Worm (Caenorhabditis elegans) whole organism, early embryonic: ENCODE results near the gene damt-1.

ENCODE experiments used
- B0310.2 ChIP-seq: sonication (generic microtip); optimal IDR thresholded peaks from 2 replicates; lab custom pipeline; 2016; ENCODE audit warnings: mild to moderate bottlenecking, missing genetic modification characterization, missing compliant biosample characterization
- F13C5.2 ChIP-seq: sonication (generic microtip); optimal IDR thresholded peaks from 2 replicates; lab custom pipeline; 2017; ENCODE audit warnings: mild to moderate bottlenecking, missing genetic modification characterization, inconsistent platforms, missing compliant biosample characterization
- aly-1 ChIP-seq: sonication (generic microtip); optimal IDR thresholded peaks from 2 replicates; lab custom pipeline; 2016; ENCODE audit warnings: missing genetic modification characterization, missing compliant biosample characterization
- ama-1 ChIP-seq: fragments of 150-350 bp; optimal IDR thresholded peaks from 2 replicates; lab custom pipeline; 2014
- ceh-13 ChIP-seq: fragments of 200-800 bp; sonication (Bioruptor generic); optimal IDR thresholded peaks from 2 replicates; lab custom pipeline; 2018; ENCODE audit warnings: mild to moderate bottlenecking, missing genetic modification characterization, missing compliant biosample characterization
- ceh-36 ChIP-seq: sonication (generic microtip); optimal IDR thresholded peaks from 2 replicates; lab custom pipeline; 2016; ENCODE audit warnings: missing genetic modification characterization, inconsistent platforms, missing compliant biosample characterization
- ets-7 ChIP-seq: sonication (generic microtip); optimal IDR thresholded peaks from 2 replicates; lab custom pipeline; 2016; ENCODE audit warnings: missing genotype, missing genetic modification characterization, missing compliant biosample characterization
- flt-1 ChIP-seq: fragments of 200-800 bp; sonication (Bioruptor generic); IDR thresholded peaks from 2 replicates; pipeline ENCODE4 v1.3.6; 2022; ENCODE audit warnings: missing genetic modification characterization, missing compliant biosample characterization
- hmbx-1 ChIP-seq: sonication (generic microtip); optimal IDR thresholded peaks from 2 replicates; lab custom pipeline; 2016; ENCODE audit warnings: mild to moderate bottlenecking, missing genetic modification characterization, missing compliant biosample characterization
- hmg-4 ChIP-seq: fragments of 200-800 bp; sonication (Bioruptor generic); optimal IDR thresholded peaks from 2 replicates; lab custom pipeline; 2018; ENCODE audit warnings: mild to moderate bottlenecking, missing genetic modification characterization, missing compliant biosample characterization
- hnd-1 ChIP-seq: sonication (generic microtip); optimal IDR thresholded peaks from 2 replicates; lab custom pipeline; 2016; ENCODE audit warnings: missing genetic modification characterization, missing compliant biosample characterization
- pes-1 ChIP-seq: fragments of 200-800 bp; sonication (Bioruptor generic); IDR thresholded peaks from 2 replicates; pipeline ENCODE4 v1.3.6; 2022; ENCODE audit warnings: missing genetic modification reagents, missing genetic modification characterization, missing compliant biosample characterization
- scrt-1 ChIP-seq: fragments of 200-800 bp; sonication (Bioruptor generic); IDR thresholded peaks from 2 replicates; pipeline ENCODE4 v1.3.6; 2022; ENCODE audit warnings: missing genetic modification characterization, missing compliant biosample characterization
- sea-1 ChIP-seq: fragments of 200-800 bp; sonication (Bioruptor generic); conservative IDR thresholded peaks from 2 replicates; pipeline ENCODE4 v1.3.6; 2022; ENCODE audit warnings: missing genetic modification characterization, missing compliant biosample characterization
- tbx-11 ChIP-seq: fragments of 200-800 bp; sonication (Bioruptor generic); IDR thresholded peaks from 2 replicates; pipeline ENCODE4 v1.3.6; 2022; ENCODE audit warnings: missing genetic modification characterization, missing compliant biosample characterization
- tbx-37 ChIP-seq: fragments of 200-800 bp; sonication (Bioruptor generic); conservative IDR thresholded peaks from 2 replicates; pipeline ENCODE4 v1.3.6; 2022; ENCODE audit warnings: missing genetic modification reagents, missing genetic modification characterization, missing compliant biosample characterization
- tra-4 ChIP-seq: sonication (generic microtip); optimal IDR thresholded peaks from 2 replicates; lab custom pipeline; 2017; ENCODE audit warnings: missing genetic modification characterization, missing compliant biosample characterization

The damt-1 gene

ce11 chrII:5698254-5698653, 21.7 kb upstream of the damt-1 start:
- TF ChIP-seq hmg-4, result no peak
- TF ChIP-seq tbx-11, result no peak
- no peak for TF ChIP-seq pes-1 (GFP tag; lab: Robert Waterston, UW)
- TF ChIP-seq aly-1, result no peak
- no peak for TF ChIP-seq F13C5.2
- no peak for TF ChIP-seq tra-4 (tag; lab: Kevin White, UChicago)
- no peak for TF ChIP-seq ets-7 (tag; lab: Kevin White, UChicago)
- TF ChIP-seq flt-1 (GFP tag; lab: Robert Waterston, UW), result no peak
- no peak for TF ChIP-seq sea-1 (GFP tag; lab: Robert Waterston, UW)
- TF ChIP-seq B0310.2 (tag; lab: Kevin White, UChicago), result no peak
- TF ChIP-seq hmbx-1, result no peak
- TF ChIP-seq scrt-1, result no peak
- no peak for TF ChIP-seq ceh-36 (tag; lab: Kevin White, UChicago)
- no peak for TF ChIP-seq ama-1

DNA sequence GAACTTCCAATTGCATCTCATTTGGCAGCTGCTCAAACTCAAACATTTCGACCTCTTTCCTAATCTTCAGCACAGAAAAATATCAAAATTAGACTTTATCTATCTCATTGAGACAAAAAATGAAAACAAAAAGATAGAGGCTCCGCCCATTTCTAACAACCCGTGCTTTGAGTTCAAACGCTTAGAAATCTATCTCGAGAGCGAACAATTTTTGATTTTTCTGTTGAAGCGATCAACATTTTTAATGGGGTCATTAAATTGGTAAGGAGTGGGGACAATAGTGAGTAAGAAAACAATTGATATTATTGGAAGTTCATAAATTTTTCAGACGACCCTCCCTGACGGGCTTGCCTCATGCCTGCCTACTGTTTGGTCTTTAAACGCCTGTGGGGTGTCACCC, 21.1 kb upstream of the damt-1 start, which contains the start of the genes C25H3.10 and C25H3.1:
C25H3.10 (minus strand) TSS at position 101 of the 400 bp plus-strand sequence.
C25H3.1 (plus strand) TSS at position 203 of the 400 bp plus-strand sequence.
- TF ChIP-seq B0310.2 (tag; lab: Kevin White, UChicago) (no peak), hmbx-1 (no peak), hmg-4 (no peak), tbx-11 (no peak), sea-1 (GFP tag; lab: Robert Waterston, UW) (no peak), flt-1 (GFP tag; lab: Robert Waterston, UW) (no peak), tra-4 (tag; lab: Kevin White, UChicago) (no peak), hnd-1 (no peak)

- TF ChIP-seq ama-1 (peak; percentile 70), hnd-1 (no peak)
Measured at ce11 chrII:5701485-5701884, 18.5 kb upstream of the damt-1 start.

DNA sequence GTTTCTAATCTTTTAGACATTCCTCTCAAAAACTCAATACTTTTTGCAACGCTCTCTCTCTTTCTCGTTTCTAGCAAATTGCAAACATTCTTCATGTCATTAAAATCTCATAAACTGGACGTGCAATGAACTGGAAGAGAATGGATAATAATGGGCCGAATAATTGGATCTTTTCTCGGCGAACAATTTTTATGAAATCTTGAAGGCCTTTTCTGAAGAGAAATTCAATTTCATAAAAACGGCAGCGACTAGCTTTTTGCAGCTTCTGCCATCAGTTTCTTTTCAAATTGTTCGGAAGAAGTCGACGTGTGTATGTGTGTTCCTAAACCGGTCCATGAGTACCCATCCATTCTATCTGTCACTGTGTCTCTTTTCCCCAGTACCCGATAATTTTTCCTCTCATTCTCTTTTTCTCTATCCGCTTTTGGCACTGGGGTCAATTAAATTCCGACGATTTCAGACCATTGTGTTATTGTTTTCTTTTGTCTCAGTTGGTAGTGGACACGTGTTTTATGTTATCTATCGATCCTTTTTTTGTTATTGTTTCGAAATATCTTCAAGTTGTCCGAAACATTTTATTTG, 17.2 kb upstream of the damt-1 start:
- TF ChIP-seq hmg-4, result no peak
- no peak for TF ChIP-seq tbx-37 (GFP tag; lab: Robert Waterston, UW)
- no peak for TF ChIP-seq B0310.2 (tag; lab: Kevin White, UChicago)
- no peak for TF ChIP-seq pes-1 (GFP tag; lab: Robert Waterston, UW)
- no peak for TF ChIP-seq ets-7 (tag; lab: Kevin White, UChicago)
- no peak for TF ChIP-seq flt-1 (GFP tag; lab: Robert Waterston, UW)
- TF ChIP-seq tbx-11, result no peak
- TF ChIP-seq tra-4 (tag; lab: Kevin White, UChicago), result no peak
- no peak for TF ChIP-seq scrt-1
- TF ChIP-seq hnd-1, result no peak
- no peak for TF ChIP-seq ceh-36 (tag; lab: Kevin White, UChicago)

DNA sequence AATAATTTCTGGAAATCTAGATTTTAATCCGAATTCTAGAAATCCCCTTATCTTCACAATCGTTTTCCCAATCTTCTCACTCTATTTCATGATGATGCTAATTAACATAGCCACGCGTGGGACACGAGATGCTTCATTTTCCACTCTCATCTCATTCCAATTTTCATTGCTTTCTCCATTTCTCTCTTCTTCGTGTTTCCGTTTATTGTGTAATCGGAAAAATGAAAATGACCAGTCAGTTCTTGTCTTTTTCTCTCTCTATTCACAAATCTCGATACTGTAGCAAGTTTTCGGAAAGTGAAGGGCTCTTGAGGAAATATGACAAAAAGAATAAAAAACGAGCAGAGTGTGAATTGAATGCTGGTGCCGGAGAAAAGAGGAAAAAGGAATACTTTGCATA, 15.5 kb upstream of the damt-1 start:
- TF ChIP-seq ceh-13 (GFP tag; lab: Kevin White, UChicago) (no peak), F13C5.2 (no peak), scrt-1 (no peak), flt-1 (GFP tag; lab: Robert Waterston, UW) (no peak), tbx-11 (no peak), sea-1 (GFP tag; lab: Robert Waterston, UW) (no peak), hmg-4 (no peak), tra-4 (tag; lab: Kevin White, UChicago) (no peak), pes-1 (GFP tag; lab: Robert Waterston, UW) (no peak), tbx-37 (GFP tag; lab: Robert Waterston, UW) (no peak), hmbx-1 (no peak), ets-7 (tag; lab: Kevin White, UChicago) (no peak), hnd-1 (no peak)

ce11 chrII:5707532-5707931, 12.4 kb upstream of the damt-1 start, which contains the start of gene osta-2:
Gene osta-2 (plus strand): TSS chrII:5707691.
- TF ChIP-seq pes-1 (GFP tag; lab: Robert Waterston, UW), result no peak

DNA sequence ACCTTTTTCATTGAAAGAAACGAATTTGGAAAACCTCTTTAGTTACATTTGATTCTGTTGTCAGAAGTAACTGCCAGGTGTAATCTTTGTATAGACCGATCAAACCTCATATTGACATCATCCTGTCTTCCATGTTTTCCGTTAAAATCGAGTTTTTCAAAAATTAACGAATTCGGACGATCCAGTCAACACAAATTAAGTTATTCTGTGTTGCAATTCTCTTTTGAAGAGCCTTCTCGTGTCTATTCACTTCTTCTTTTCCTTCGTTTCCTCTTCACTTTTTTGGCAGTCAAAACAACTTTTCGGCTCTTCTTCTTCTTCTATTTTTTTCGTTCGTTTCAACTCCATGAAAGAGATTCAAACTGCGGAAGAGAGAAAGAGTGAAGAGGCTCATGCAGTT, 11.8 kb upstream of the damt-1 start:
- no peak for TF ChIP-seq B0310.2 (tag; lab: Kevin White, UChicago)
- TF ChIP-seq pes-1 (GFP tag; lab: Robert Waterston, UW), result no peak
- no peak for TF ChIP-seq ets-7 (tag; lab: Kevin White, UChicago)
- no peak for TF ChIP-seq aly-1

DNA sequence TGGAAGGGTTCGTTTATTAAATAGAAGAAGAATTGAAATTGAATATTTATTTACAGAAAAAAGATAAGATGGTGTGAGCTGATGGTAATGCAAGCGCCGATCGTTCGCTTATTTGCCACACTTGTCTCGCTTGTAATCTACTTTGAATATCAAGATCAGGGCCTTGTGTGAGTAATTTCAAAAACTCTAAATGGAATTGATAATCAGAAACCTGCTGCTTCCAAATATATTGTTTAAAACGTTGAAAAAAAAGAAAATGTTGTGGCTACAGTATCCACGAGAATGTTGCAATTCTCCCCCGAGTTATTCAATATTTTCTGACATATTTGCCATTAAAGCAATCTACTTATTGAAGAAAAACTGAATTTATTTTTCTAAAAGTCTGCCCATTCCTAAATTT, 9.1 kb upstream of the damt-1 start:
- TF ChIP-seq tra-4 (tag; lab: Kevin White, UChicago) (no peak), aly-1 (no peak), ets-7 (tag; lab: Kevin White, UChicago) (no peak), ceh-36 (tag; lab: Kevin White, UChicago) (no peak), ceh-13 (GFP tag; lab: Kevin White, UChicago) (no peak), F13C5.2 (no peak), ama-1 (no peak), pes-1 (GFP tag; lab: Robert Waterston, UW) (no peak), tbx-11 (no peak), B0310.2 (tag; lab: Kevin White, UChicago) (no peak)

ce11 chrII:5712126-5712525, 7.8 kb upstream of the damt-1 start:
- TF ChIP-seq hnd-1, result no peak
- TF ChIP-seq ama-1, result peak; percentile 28
